Worm (Caenorhabditis elegans) whole organism, midembryonic: Measurements from ENCODE around the gene fbxb-25.
"Not testable (repeated sequence)": the region's sequence is repeated elsewhere in the genome, so short reads cannot be mapped to it uniquely, and the experiment has no call there.

ENCODE experiments used
- T22C8.4 ChIP-seq: fragments of 200-800 bp; sonication (Bioruptor generic); IDR thresholded peaks from 2 replicates; pipeline ENCODE4 v1.3.6; 2022; ENCODE audit warnings: missing genetic modification characterization, missing compliant biosample characterization
- cog-1 ChIP-seq: sonication (generic microtip); optimal IDR thresholded peaks from 2 replicates; lab custom pipeline; 2016; ENCODE audit warnings: missing genetic modification characterization, missing compliant biosample characterization
- flt-1 ChIP-seq: fragments of 200-800 bp; sonication (Bioruptor generic); IDR thresholded peaks from 2 replicates; pipeline ENCODE4 v1.3.6; 2022; ENCODE audit warnings: missing genetic modification characterization, missing compliant biosample characterization
- klf-2 ChIP-seq: fragments of 200-800 bp; sonication (Bioruptor generic); conservative IDR thresholded peaks from 2 replicates; pipeline ENCODE4 v1.3.6; 2022; ENCODE audit warnings: missing genetic modification reagents, missing genetic modification characterization, missing compliant biosample characterization
- med-1 ChIP-seq: sonication (generic microtip); optimal IDR thresholded peaks from 2 replicates; lab custom pipeline; 2017; ENCODE audit warnings: missing genetic modification characterization, mild to moderate bottlenecking, missing compliant biosample characterization, antibody characterized with exemption, missing genetic modification reagents; ENCODE audit not compliant: insufficient read depth
- ref-1 ChIP-seq: fragments of 200-800 bp; sonication (Bioruptor generic); conservative IDR thresholded peaks from 2 replicates; pipeline ENCODE4 v1.3.6; 2022; ENCODE audit warnings: missing genetic modification reagents, missing genetic modification characterization, missing compliant biosample characterization
- tab-1 ChIP-seq: fragments of 200-800 bp; sonication (Bioruptor generic); IDR thresholded peaks from 2 replicates; pipeline ENCODE4 v1.3.6; 2022; ENCODE audit warnings: missing genetic modification characterization, missing compliant biosample characterization
- ztf-23 ChIP-seq: fragments of 200-800 bp; sonication (Bioruptor generic); IDR thresholded peaks from 2 replicates; pipeline ENCODE4 v1.3.6; 2022; ENCODE audit warnings: missing genetic modification reagents, missing genetic modification characterization, missing compliant biosample characterization
- ztf-29 ChIP-seq: fragments of 200-800 bp; sonication (Bioruptor generic); IDR thresholded peaks from 2 replicates; pipeline ENCODE4 v1.3.6; 2022; ENCODE audit warnings: missing genetic modification reagents, missing genetic modification characterization, missing compliant biosample characterization

Gene fbxb-25

DNA sequence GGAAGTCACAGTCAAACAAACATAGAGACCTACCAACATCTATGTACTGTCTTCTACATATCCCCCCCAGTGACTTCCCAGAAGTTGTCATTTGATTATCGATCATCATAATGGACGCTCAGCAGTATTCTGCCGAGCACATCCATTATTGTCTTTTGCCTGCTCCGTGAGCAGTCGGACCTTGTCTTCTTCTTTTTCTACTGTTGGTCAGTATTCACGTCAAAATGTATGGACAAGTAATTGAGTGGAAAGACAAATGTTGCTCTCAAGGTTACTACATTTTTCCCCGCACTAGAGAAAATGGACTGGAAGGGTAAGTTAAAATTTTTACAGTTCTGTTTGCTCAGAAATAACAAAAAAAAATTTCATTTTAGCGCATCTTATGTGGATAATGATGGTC is 28.9 kb upstream of the fbxb-25 start, which contains the start of gene btb-12:
btb-12 (plus strand) TSS at position 301 of the 400 bp plus-strand sequence.
- TF ChIP-seq ref-1 (GFP tag; lab: Robert Waterston, UW) (no peak), tab-1 (GFP tag; lab: Robert Waterston, UW) (no peak), klf-2 (GFP tag; lab: Robert Waterston, UW) (no peak), cog-1 (tag; lab: Kevin White, UChicago) (no peak), med-1 (no peak), ztf-23 (GFP tag; lab: Robert Waterston, UW) (no peak), T22C8.4 (no peak)

- TF ChIP-seq cog-1 (tag; lab: Kevin White, UChicago) (no peak), ref-1 (GFP tag; lab: Robert Waterston, UW) (no peak)
Observed at ce11 chrII:1657202-1657601, 26.6 kb upstream of the fbxb-25 start, which contains the start of gene ZC204.12. TSS of gene ZC204.12 (minus strand) at chrII:1657302.

ce11 chrII:1660888-1661287 is 23.0 kb upstream of the fbxb-25 start, which contains the start of gene ZC204.13:
TSS of gene ZC204.13 (minus strand) at chrII:1660988.
- not testable (repeated sequence) for TF ChIP-seq med-1; tab-1 (GFP tag; lab: Robert Waterston, UW); ref-1 (GFP tag; lab: Robert Waterston, UW)

ce11 chrII:1662881-1663280 is 21.0 kb upstream of the fbxb-25 start, which contains the start of gene ZC204.14:
TSS of gene ZC204.14 (minus strand) at chrII:1662949.
- no peak for TF ChIP-seq cog-1 (tag; lab: Kevin White, UChicago)
- TF ChIP-seq ztf-23 (GFP tag; lab: Robert Waterston, UW) = no peak
- TF ChIP-seq tab-1 (GFP tag; lab: Robert Waterston, UW) = no peak
- TF ChIP-seq klf-2 (GFP tag; lab: Robert Waterston, UW) = no peak
- TF ChIP-seq ztf-29 = no peak

- TF ChIP-seq ref-1 (GFP tag; lab: Robert Waterston, UW) (0 out of 2 replicates have a peak, but pooled peaks have one; percentile 17), tab-1 (GFP tag; lab: Robert Waterston, UW) (no peak), flt-1 (no peak), ztf-29 (no peak), med-1 (no peak), ztf-23 (GFP tag; lab: Robert Waterston, UW) (no peak)
Observed at ce11 chrII:1663516-1663915, 20.3 kb upstream of the fbxb-25 start, which contains the start of gene duxl-1. TSS of gene duxl-1 (plus strand) at chrII:1663699.

DNA sequence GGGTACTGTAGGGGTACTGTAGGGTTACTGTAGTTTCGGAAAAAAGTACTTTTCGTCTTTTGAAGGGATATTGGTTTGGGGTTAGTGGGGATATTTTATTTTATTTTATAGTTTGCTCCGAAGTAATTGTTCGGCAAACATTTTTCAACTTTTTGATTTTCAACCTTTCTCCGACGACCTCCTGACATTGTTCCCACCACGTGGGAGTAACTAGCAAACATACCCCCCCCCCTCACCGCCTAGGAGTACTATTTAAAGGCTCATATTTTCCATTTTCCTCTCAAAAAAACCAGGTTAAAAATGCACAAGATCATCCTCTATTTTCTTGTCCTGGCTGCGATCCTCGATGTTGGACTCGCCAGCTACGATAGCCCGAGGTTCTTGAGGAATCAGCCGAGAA is 17.8 kb upstream of the fbxb-25 start, which contains the start of gene srlf-29:
srlf-29 (plus strand) TSS at position 301 of the 400 bp plus-strand sequence.
- TF ChIP-seq ztf-29 = no peak
- TF ChIP-seq med-1 = no peak
- no peak for TF ChIP-seq flt-1
- no peak for TF ChIP-seq ref-1 (GFP tag; lab: Robert Waterston, UW)
- no peak for TF ChIP-seq cog-1 (tag; lab: Kevin White, UChicago)
- no peak for TF ChIP-seq klf-2 (GFP tag; lab: Robert Waterston, UW)
- no peak for TF ChIP-seq ztf-23 (GFP tag; lab: Robert Waterston, UW)
- no peak for TF ChIP-seq T22C8.4

- no peak for TF ChIP-seq klf-2 (GFP tag; lab: Robert Waterston, UW)
- TF ChIP-seq tab-1 (GFP tag; lab: Robert Waterston, UW) = no peak
- no peak for TF ChIP-seq ztf-29
- no peak for TF ChIP-seq ztf-23 (GFP tag; lab: Robert Waterston, UW)
- no peak for TF ChIP-seq ref-1 (GFP tag; lab: Robert Waterston, UW)
- no peak for TF ChIP-seq flt-1
Observed at ce11 chrII:1668913-1669312, 14.9 kb upstream of the fbxb-25 start, which contains the start of gene srw-97. TSS of gene srw-97 (minus strand) at chrII:1669013.

DNA sequence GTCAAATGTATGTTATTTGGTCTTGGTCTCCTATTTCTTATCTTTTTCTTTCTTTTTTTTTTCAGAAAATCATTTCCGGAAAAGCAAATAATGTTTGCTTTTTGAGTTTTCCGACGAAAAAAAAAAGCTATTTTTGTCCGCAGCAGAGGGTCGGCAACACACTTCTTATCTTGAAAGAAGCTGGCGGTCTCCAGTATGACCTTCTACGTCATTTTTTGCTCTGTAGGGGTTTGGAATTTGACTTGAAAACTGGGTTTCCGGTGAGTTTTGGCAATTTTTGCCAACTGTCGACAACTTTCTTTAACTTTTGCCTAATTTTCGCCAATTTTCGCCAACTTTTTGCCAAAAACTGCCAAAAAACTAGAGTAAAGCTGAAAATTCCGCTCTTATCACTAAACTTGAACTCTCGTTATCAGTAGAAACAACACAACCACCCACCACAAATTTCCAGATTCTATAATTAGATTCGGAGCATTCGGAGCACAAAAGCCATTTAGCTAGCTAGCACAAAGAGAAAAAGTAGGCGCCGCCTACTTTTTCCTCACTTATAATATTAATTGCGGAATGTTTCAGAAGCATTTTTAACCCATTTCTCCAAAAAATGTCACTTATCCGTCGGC is 13.5 kb upstream of the fbxb-25 start, which contains the start of gene nhx-6:
nhx-6 (plus strand) TSS at position 570 of the 620 bp plus-strand sequence.
- no peak for TF ChIP-seq flt-1
- no peak for TF ChIP-seq ztf-29
- TF ChIP-seq med-1 = no peak
- TF ChIP-seq ztf-23 (GFP tag; lab: Robert Waterston, UW) = no peak
- TF ChIP-seq T22C8.4 = no peak
- no peak for TF ChIP-seq klf-2 (GFP tag; lab: Robert Waterston, UW)
- no peak for TF ChIP-seq cog-1 (tag; lab: Kevin White, UChicago)
- TF ChIP-seq tab-1 (GFP tag; lab: Robert Waterston, UW) = no peak
- no peak for TF ChIP-seq ref-1 (GFP tag; lab: Robert Waterston, UW)

ce11 chrII:1670985-1671384 is 12.9 kb upstream of the fbxb-25 start:
- TF ChIP-seq ref-1 (GFP tag; lab: Robert Waterston, UW) (no peak), ztf-23 (GFP tag; lab: Robert Waterston, UW) (no peak)

- no peak for TF ChIP-seq klf-2 (GFP tag; lab: Robert Waterston, UW)
- TF ChIP-seq ztf-29 = no peak
- no peak for TF ChIP-seq tab-1 (GFP tag; lab: Robert Waterston, UW)
- no peak for TF ChIP-seq ref-1 (GFP tag; lab: Robert Waterston, UW)
- no peak for TF ChIP-seq cog-1 (tag; lab: Kevin White, UChicago)
- TF ChIP-seq ztf-23 (GFP tag; lab: Robert Waterston, UW) = no peak
- no peak for TF ChIP-seq flt-1
- no peak for TF ChIP-seq T22C8.4
- TF ChIP-seq med-1 = no peak
Observed at ce11 chrII:1672673-1673072, 11.2 kb upstream of the fbxb-25 start.

ce11 chrII:1676088-1676487 is 7.8 kb upstream of the fbxb-25 start, which contains the start of gene fbxb-17:
TSS of gene fbxb-17 (plus strand) at chrII:1676388.
- TF ChIP-seq T22C8.4 = no peak
- no peak for TF ChIP-seq klf-2 (GFP tag; lab: Robert Waterston, UW)
- no peak for TF ChIP-seq tab-1 (GFP tag; lab: Robert Waterston, UW)
- no peak for TF ChIP-seq ref-1 (GFP tag; lab: Robert Waterston, UW)
